Worm (Caenorhabditis elegans) whole organism, late embryonic: Measurements from ENCODE around the gene C47A4.3.

Source experiments
- C38D4.7 ChIP-seq: fragments of 200-800 bp; sonication (Bioruptor generic); optimal IDR thresholded peaks from 2 replicates; lab custom pipeline; 2018; ENCODE audit warnings: mild to moderate bottlenecking, missing genetic modification characterization, moderate library complexity, missing compliant biosample characterization
- F13H6.1 ChIP-seq: sonication (generic microtip); optimal IDR thresholded peaks from 2 replicates; lab custom pipeline; 2016; ENCODE audit warnings: missing genetic modification characterization, missing compliant biosample characterization
- K09A11.1 ChIP-seq: sonication (generic microtip); optimal IDR thresholded peaks from 2 replicates; lab custom pipeline; 2017; ENCODE audit warnings: antibody characterized with exemption, mild to moderate bottlenecking, missing genetic modification characterization, missing compliant biosample characterization; ENCODE audit not compliant: insufficient read depth
- T23F11.4 ChIP-seq: fragments of 200-800 bp; sonication (Bioruptor generic); optimal IDR thresholded peaks from 2 replicates; lab custom pipeline; 2018; ENCODE audit warnings: mild to moderate bottlenecking, missing genetic modification characterization, missing compliant biosample characterization
- Y22D7AL.16 ChIP-seq: sonication (generic microtip); optimal IDR thresholded peaks from 2 replicates; lab custom pipeline; 2016; ENCODE audit warnings: missing genetic modification characterization, missing compliant biosample characterization
- ahr-1 ChIP-seq: sonication (generic microtip); optimal IDR thresholded peaks from 2 replicates; lab custom pipeline; 2016; ENCODE audit warnings: missing genetic modification characterization, missing compliant biosample characterization
- ama-1 ChIP-seq: fragments of 150-350 bp; optimal IDR thresholded peaks from 2 replicates; lab custom pipeline; 2014
- ceh-14 ChIP-seq: sonication (generic microtip); optimal IDR thresholded peaks from 2 replicates; lab custom pipeline; 2016; ENCODE audit warnings: missing genotype, missing genetic modification characterization, missing compliant biosample characterization
- ceh-19 ChIP-seq: fragments of 200-800 bp; sonication (Bioruptor generic); optimal IDR thresholded peaks from 2 replicates; lab custom pipeline; 2018; ENCODE audit warnings: mild to moderate bottlenecking, missing genetic modification characterization, missing compliant biosample characterization
- ceh-22 ChIP-seq: sonication (generic microtip); optimal IDR thresholded peaks from 2 replicates; lab custom pipeline; 2017; ENCODE audit warnings: missing biosample characterization, missing genetic modification characterization
- ceh-24 ChIP-seq: sonication (generic microtip); optimal IDR thresholded peaks from 2 replicates; lab custom pipeline; 2016; ENCODE audit warnings: mild to moderate bottlenecking, missing genetic modification characterization, missing compliant biosample characterization
- ceh-30 ChIP-seq: fragments of 150-350 bp; optimal IDR thresholded peaks from 2 replicates; lab custom pipeline; 2014; ENCODE audit warnings: missing biosample characterization, missing genetic modification characterization
- ceh-31 ChIP-seq: sonication (generic microtip); optimal IDR thresholded peaks from 2 replicates; lab custom pipeline; 2016; ENCODE audit warnings: missing genetic modification characterization, missing compliant biosample characterization
- ceh-45 ChIP-seq: fragments of 200-800 bp; sonication (Bioruptor generic); IDR thresholded peaks from 2 replicates; pipeline ENCODE4 v1.3.6; 2022; ENCODE audit warnings: missing genetic modification reagents, missing genetic modification characterization, missing compliant biosample characterization
- che-1 ChIP-seq: sonication (generic microtip); optimal IDR thresholded peaks from 2 replicates; lab custom pipeline; 2016; ENCODE audit warnings: mild to moderate bottlenecking, missing genetic modification characterization, missing compliant biosample characterization
- elt-4 ChIP-seq: sonication (generic microtip); optimal IDR thresholded peaks from 2 replicates; lab custom pipeline; 2016; ENCODE audit warnings: missing genetic modification characterization, missing compliant biosample characterization
- ets-4 ChIP-seq: sonication (generic microtip); optimal IDR thresholded peaks from 2 replicates; lab custom pipeline; 2016; ENCODE audit warnings: missing genetic modification characterization, missing compliant biosample characterization
- eyg-1 ChIP-seq: sonication (generic microtip); optimal IDR thresholded peaks from 2 replicates; lab custom pipeline; 2016; ENCODE audit warnings: missing genotype, missing genetic modification characterization, missing compliant biosample characterization
- fax-1 ChIP-seq: sonication (generic microtip); optimal IDR thresholded peaks from 2 replicates; lab custom pipeline; 2016; ENCODE audit warnings: missing genotype, missing genetic modification characterization, missing compliant biosample characterization
- fkh-10 ChIP-seq: fragments of 150-350 bp; optimal IDR thresholded peaks from 2 replicates; lab custom pipeline; 2014; ENCODE audit warnings: missing biosample characterization, missing genetic modification reagents, missing genetic modification characterization
- gmeb-2 ChIP-seq: sonication (generic microtip); optimal IDR thresholded peaks from 2 replicates; lab custom pipeline; 2016; ENCODE audit warnings: missing genetic modification characterization, inconsistent platforms, missing compliant biosample characterization
- hlh-13 ChIP-seq: fragments of 200-800 bp; sonication (Bioruptor generic); optimal IDR thresholded peaks from 2 replicates; lab custom pipeline; 2018; ENCODE audit warnings: mild to moderate bottlenecking, missing genetic modification characterization, missing compliant biosample characterization
- hlh-15 ChIP-seq: sonication (generic microtip); optimal IDR thresholded peaks from 2 replicates; lab custom pipeline; 2016; ENCODE audit warnings: missing genetic modification characterization, missing compliant biosample characterization
- hlh-30 ChIP-seq: sonication (generic microtip); optimal IDR thresholded peaks from 2 replicates; lab custom pipeline; 2017; ENCODE audit warnings: antibody characterized with exemption, missing genetic modification characterization, missing compliant biosample characterization; ENCODE audit not compliant: insufficient read depth
- nfya-1 ChIP-seq: sonication (generic microtip); optimal IDR thresholded peaks from 2 replicates; lab custom pipeline; 2017; ENCODE audit warnings: missing genetic modification characterization, mild to moderate bottlenecking, missing compliant biosample characterization, antibody characterized with exemption, moderate library complexity
- nhr-232 ChIP-seq: sonication (generic microtip); optimal IDR thresholded peaks from 2 replicates; lab custom pipeline; 2016; ENCODE audit warnings: missing genetic modification characterization, missing compliant biosample characterization
- npax-4 ChIP-seq: sonication (generic microtip); optimal IDR thresholded peaks from 2 replicates; lab custom pipeline; 2016; ENCODE audit warnings: missing genetic modification characterization, missing compliant biosample characterization
- pat-9 ChIP-seq: fragments of 200-800 bp; sonication (Bioruptor generic); optimal IDR thresholded peaks from 2 replicates; lab custom pipeline; 2018; ENCODE audit warnings: mild to moderate bottlenecking, missing genetic modification characterization, moderate library complexity, missing compliant biosample characterization
- pha-2 ChIP-seq: sonication (generic microtip); optimal IDR thresholded peaks from 2 replicates; lab custom pipeline; 2017; ENCODE audit warnings: mild to moderate bottlenecking, missing genetic modification characterization, missing compliant biosample characterization
- pros-1 ChIP-seq: fragments of 150-350 bp; optimal IDR thresholded peaks from 2 replicates; lab custom pipeline; 2014; ENCODE audit warnings: missing biosample characterization, missing genetic modification reagents, missing genetic modification characterization
- ref-2 ChIP-seq: sonication (generic microtip); optimal IDR thresholded peaks from 2 replicates; lab custom pipeline; 2016; ENCODE audit warnings: missing genetic modification characterization, missing compliant biosample characterization
- rnt-1 ChIP-seq: sonication (generic microtip); optimal IDR thresholded peaks from 2 replicates; lab custom pipeline; 2016; ENCODE audit warnings: missing genetic modification characterization, missing compliant biosample characterization
- sdc-2 ChIP-seq: sonication (generic microtip); optimal IDR thresholded peaks from 2 replicates; lab custom pipeline; 2016; ENCODE audit warnings: missing genotype, missing genetic modification characterization, missing compliant biosample characterization
- sox-2 ChIP-seq: fragments of 200-800 bp; sonication (Bioruptor generic); IDR thresholded peaks from 2 replicates; pipeline ENCODE4 v1.3.6; 2022; ENCODE audit warnings: missing genetic modification reagents, missing genetic modification characterization, missing compliant biosample characterization
- sox-4 ChIP-seq: sonication (generic microtip); optimal IDR thresholded peaks from 2 replicates; lab custom pipeline; 2017; ENCODE audit warnings: mild to moderate bottlenecking, missing genetic modification characterization, inconsistent platforms, missing compliant biosample characterization
- syd-9 ChIP-seq: sonication (generic microtip); optimal IDR thresholded peaks from 2 replicates; lab custom pipeline; 2016; ENCODE audit warnings: mild to moderate bottlenecking, missing genetic modification characterization, moderate library complexity, missing compliant biosample characterization
- tbx-7 ChIP-seq: sonication (generic microtip); optimal IDR thresholded peaks from 2 replicates; lab custom pipeline; 2016; ENCODE audit warnings: missing genotype, missing genetic modification characterization, missing compliant biosample characterization
- unc-42 ChIP-seq: sonication (generic microtip); optimal IDR thresholded peaks from 2 replicates; lab custom pipeline; 2016; ENCODE audit warnings: missing genotype, missing genetic modification characterization, missing compliant biosample characterization
- unc-86 ChIP-seq: sonication (generic microtip); optimal IDR thresholded peaks from 2 replicates; lab custom pipeline; 2016; ENCODE audit warnings: missing genetic modification characterization, missing compliant biosample characterization
- zip-5 ChIP-seq: sonication (generic microtip); optimal IDR thresholded peaks from 2 replicates; lab custom pipeline; 2016; ENCODE audit warnings: missing genetic modification characterization, missing compliant biosample characterization
- ztf-16 ChIP-seq: sonication (generic microtip); optimal IDR thresholded peaks from 2 replicates; lab custom pipeline; 2017; ENCODE audit warnings: missing genetic modification characterization, missing compliant biosample characterization

Gene C47A4.3

DNA sequence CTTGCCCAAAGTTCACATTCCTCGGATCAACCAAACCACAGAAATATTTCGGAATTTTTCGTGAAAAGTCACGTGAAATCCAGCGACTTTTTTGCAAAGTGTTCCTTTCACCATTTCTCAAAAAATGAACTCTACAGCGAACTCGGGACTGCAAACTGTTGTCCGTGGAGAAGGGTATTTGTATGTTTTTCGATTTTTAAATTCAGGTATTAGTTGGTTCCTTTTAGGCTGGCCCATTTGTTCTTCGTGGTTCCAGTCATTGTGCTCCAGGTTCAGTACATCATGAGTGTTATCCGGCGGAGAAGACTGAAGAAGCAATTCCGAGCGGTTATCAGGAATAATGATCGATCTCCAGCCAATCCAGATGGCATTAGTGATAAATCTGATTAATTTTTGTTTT is 34.6 kb upstream of the C47A4.3 start:
- TF ChIP-seq pha-2 (tag; lab: Kevin White, UChicago) (no peak), Y22D7AL.16 (tag; lab: Kevin White, UChicago) (no peak), hlh-30 (tag; lab: Kevin White, UChicago) (peak; percentile 15), F13H6.1 (tag; lab: Kevin White, UChicago) (no peak), sox-4 (tag; lab: Kevin White, UChicago) (no peak), ceh-31 (tag; lab: Kevin White, UChicago) (no peak), C38D4.7 (GFP tag; lab: Kevin White, UChicago) (no peak)

- TF ChIP-seq hlh-13 (GFP tag; lab: Kevin White, UChicago) (no peak), ceh-30 (tag; lab: Kevin White, UChicago) (no peak), ceh-24 (tag; lab: Kevin White, UChicago) (no peak), ama-1 (lab: Kevin White, UChicago) (no peak), fax-1 (tag; lab: Kevin White, UChicago) (no peak), elt-4 (no peak), hlh-15 (tag; lab: Kevin White, UChicago) (no peak), ceh-45 (GFP tag; lab: Robert Waterston, UW) (no peak), ahr-1 (tag; lab: Kevin White, UChicago) (no peak), K09A11.1 (no peak)
- TF ChIP-seq, all 69 proteins: peak for 0
Observed at ce11 chrIV:13776115-13776514, 34.0 kb upstream of the C47A4.3 start, which contains the start of gene Y45F10D.16. Gene Y45F10D.16 (plus strand): TSS chrIV:13776415.

DNA sequence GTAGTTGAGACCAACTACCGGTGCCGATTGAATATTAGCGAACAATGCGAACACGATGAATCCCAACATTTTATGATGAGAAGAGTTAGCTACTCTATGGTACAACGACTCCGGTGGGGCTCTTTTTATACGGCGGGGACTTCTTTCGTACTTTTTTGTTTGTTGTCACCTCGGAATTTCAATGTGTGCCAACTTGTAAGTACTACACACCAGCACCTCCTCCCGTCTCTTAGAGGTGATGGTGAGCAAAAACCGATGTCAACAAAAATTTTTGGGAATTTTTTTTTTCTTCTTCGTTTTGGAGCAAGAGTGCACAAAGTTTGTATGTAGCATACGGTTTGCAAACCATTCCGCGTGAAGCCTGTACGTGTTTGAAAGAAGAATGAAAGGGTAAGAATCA is 32.4 kb upstream of the C47A4.3 start, which contains the start of gene Y45F10D.2:
Y45F10D.2 (minus strand) TSS at position 101 of the 400 bp plus-strand sequence.
- TF ChIP-seq ahr-1 (tag; lab: Kevin White, UChicago): no peak
- TF ChIP-seq che-1: no peak
- TF ChIP-seq ztf-16 (tag; lab: Kevin White, UChicago): no peak
- TF ChIP-seq sox-4 (tag; lab: Kevin White, UChicago): no peak
- TF ChIP-seq elt-4: no peak
- TF ChIP-seq ref-2 (tag; lab: Kevin White, UChicago): no peak
- no peak for TF ChIP-seq syd-9 (tag; lab: Kevin White, UChicago)
- TF ChIP-seq, all 69 proteins: peak for 0

DNA sequence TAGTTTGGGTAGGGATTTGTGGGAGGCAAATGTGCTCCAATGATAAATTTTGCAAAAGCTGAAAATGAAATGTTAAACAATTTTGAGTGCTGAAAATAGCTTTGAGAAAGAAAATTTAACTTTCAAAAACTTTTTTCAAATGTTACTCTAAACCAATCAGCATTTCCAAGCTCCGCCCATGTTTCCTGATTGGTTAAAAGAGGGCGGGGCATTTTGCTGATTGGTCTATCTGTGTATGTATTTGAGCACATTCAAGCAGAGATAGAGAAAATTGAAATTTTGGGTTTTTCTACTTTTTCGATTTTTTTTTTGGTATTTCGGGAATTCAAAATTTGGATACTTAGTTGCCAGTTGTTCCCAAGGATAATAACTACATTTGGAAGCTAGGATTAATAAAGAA is 22.6 kb upstream of the C47A4.3 start:
- TF ChIP-seq tbx-7 (tag; lab: Kevin White, UChicago) (no peak), nfya-1 (tag; lab: Kevin White, UChicago) (peak; percentile 75)

DNA sequence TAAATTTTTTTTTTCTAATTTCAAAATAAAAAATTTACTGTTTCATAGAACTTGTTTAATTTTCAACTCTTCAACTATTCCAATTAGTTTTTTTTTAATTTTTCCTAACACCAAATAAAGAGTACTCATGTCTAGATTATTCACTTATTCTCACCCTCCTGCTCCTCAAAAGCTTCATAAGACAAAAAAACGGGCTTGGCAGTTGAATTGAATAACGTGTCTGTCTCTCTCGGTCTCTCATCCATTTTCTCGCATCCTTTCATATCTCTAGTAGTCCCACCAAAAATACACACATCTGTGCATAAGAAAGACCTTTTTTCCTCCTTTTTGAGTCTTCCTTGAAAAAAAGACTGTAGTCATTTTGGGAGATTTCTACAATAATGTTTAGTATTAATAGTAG is 21.3 kb upstream of the C47A4.3 start:
- TF ChIP-seq unc-42 (tag; lab: Kevin White, UChicago) (peak; percentile 74), unc-86 (no peak)

DNA sequence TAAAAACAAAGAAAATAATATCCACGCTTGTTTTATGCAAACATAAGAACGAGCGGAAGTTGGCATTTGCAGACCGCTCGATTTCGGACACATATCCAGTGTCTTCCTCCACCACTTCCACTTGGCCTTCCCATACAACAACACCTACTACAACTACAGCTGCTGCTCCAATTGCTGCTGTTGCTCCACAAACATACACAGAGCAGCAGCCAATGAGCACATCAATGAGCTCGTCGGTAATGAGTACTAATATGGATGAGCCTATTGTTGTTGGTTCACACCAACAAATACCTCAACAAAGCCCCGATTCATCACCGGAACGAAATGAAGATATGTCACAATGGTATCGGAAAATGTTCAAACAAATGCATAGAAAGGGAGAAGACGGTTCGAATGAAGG is 13.5 kb upstream of the C47A4.3 start:
- TF ChIP-seq sdc-2 (tag; lab: Kevin White, UChicago): no peak
- TF ChIP-seq F13H6.1 (tag; lab: Kevin White, UChicago): no peak
- TF ChIP-seq rnt-1 (tag; lab: Kevin White, UChicago): no peak
- peak; percentile 52 for TF ChIP-seq nfya-1 (tag; lab: Kevin White, UChicago)
- no peak for TF ChIP-seq ceh-22 (tag; lab: Kevin White, UChicago)
- TF ChIP-seq sox-2 (GFP tag; lab: Robert Waterston, UW): no peak
- TF ChIP-seq fkh-10 (GFP tag; lab: Kevin White, UChicago): no peak

DNA sequence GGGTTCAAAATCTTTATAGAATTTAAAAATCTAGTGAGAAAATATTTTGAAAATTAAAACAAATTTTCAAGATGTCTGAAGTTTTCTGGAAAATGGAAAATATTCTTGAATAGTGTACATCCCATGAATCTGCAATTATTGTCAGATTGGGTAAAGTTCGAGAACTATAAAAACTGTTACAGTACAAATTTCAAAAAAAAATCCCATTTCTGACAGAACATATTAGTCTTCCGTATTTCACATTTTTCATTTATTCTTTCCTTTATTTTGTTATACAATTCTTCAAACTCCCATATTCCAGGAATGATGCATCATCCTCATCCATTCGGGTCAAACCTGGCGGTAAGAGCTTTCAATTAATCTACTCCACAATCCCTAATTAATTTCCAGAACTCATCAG is 7.9 kb upstream of the C47A4.3 start, which contains the start of gene sorb-1:
sorb-1 (plus strand) TSS at position 301 of the 400 bp plus-strand sequence.
- no peak for TF ChIP-seq ceh-22 (tag; lab: Kevin White, UChicago)
- no peak for TF ChIP-seq C38D4.7 (GFP tag; lab: Kevin White, UChicago)
- TF ChIP-seq gmeb-2 (tag; lab: Kevin White, UChicago): no peak
- no peak for TF ChIP-seq pros-1 (tag; lab: Kevin White, UChicago)
- TF ChIP-seq ceh-45 (GFP tag; lab: Robert Waterston, UW): no peak
- no peak for TF ChIP-seq ets-4 (tag; lab: Kevin White, UChicago)
- TF ChIP-seq nhr-232 (tag; lab: Kevin White, UChicago): no peak
- TF ChIP-seq T23F11.4 (GFP tag; lab: Kevin White, UChicago): no peak
- no peak for TF ChIP-seq ceh-14
- TF ChIP-seq zip-5 (tag; lab: Kevin White, UChicago): no peak
- TF ChIP-seq ceh-19 (GFP tag; lab: Kevin White, UChicago): no peak
- no peak for TF ChIP-seq pat-9 (tag; lab: Kevin White, UChicago)
- TF ChIP-seq eyg-1: no peak
- no peak for TF ChIP-seq npax-4 (tag; lab: Kevin White, UChicago)
